Worm (Caenorhabditis elegans) whole organism, young adult: Measurements from ENCODE around the gene F38A6.4.

Source experiments
- B0336.3 ChIP-seq: fragments of 200-800 bp; sonication (Bioruptor generic); IDR thresholded peaks from 2 replicates; pipeline ENCODE4 v1.3.6; 2022; ENCODE audit warnings: missing genetic modification characterization, missing compliant biosample characterization
- dpff-1 ChIP-seq: sonication (generic microtip); optimal IDR thresholded peaks from 2 replicates; lab custom pipeline; 2017; ENCODE audit warnings: mild to moderate bottlenecking, missing genetic modification characterization, missing compliant biosample characterization
- let-526 ChIP-seq: fragments of 200-800 bp; sonication (Bioruptor generic); IDR thresholded peaks from 2 replicates; pipeline ENCODE4 v1.3.6; 2022; ENCODE audit warnings: missing genetic modification reagents, missing genetic modification characterization, missing compliant biosample characterization
- madf-6 ChIP-seq: fragments of 200-800 bp; sonication (Bioruptor generic); IDR thresholded peaks from 2 replicates; pipeline ENCODE4 v1.3.6; 2022; ENCODE audit warnings: missing genetic modification reagents, missing genetic modification characterization, missing compliant biosample characterization
- mcd-1 ChIP-seq: fragments of 200-800 bp; sonication (Bioruptor generic); IDR thresholded peaks from 2 replicates; pipeline ENCODE4 v1.3.6; 2022; ENCODE audit warnings: missing genetic modification reagents, missing genetic modification characterization, missing compliant biosample characterization
- rec-8 ChIP-seq, 2 experiments: sonication (generic microtip); optimal IDR thresholded peaks; 2 replicates each; lab custom pipeline; 2016; ENCODE audit warnings: mild to moderate bottlenecking in 2 of 2, missing genetic modification characterization in 2 of 2, missing genetic modification reagents in 2 of 2, missing genotype in 2 of 2, missing biosample characterization in 1 of 2, missing compliant biosample characterization in 1 of 2, moderate library complexity in 1 of 2
- ztf-3 ChIP-seq: fragments of 200-800 bp; sonication (Bioruptor generic); optimal IDR thresholded peaks from 2 replicates; lab custom pipeline; 2018; ENCODE audit warnings: mild to moderate bottlenecking, missing genetic modification characterization, missing compliant biosample characterization

The F38A6.4 gene

DNA sequence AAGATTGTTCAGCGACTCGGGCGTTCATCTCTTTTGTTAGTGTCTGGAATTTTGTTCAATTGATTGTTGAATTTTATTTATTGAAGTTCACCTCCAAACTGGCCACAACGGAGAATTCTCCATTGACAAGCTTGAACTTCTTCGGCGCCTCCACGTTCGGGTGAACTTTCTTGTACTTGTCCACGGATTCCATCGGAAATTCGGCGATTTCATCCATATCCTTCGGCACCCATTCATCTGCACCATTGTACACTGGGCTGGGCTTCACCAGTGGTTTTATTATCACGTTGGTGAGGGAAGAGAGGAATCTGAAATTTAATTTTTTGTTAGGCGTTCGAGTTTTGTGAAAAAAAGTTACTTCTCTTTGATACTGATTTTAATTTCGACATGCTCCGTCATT lies 47.7 kb downstream of the F38A6.4 start:
- TF ChIP-seq B0336.3 (no peak), mcd-1 (no peak), let-526 (GFP tag; lab: Robert Waterston, UW) (no peak), rec-8 (tag; optimal IDR thresholded peaks at IDR 0.05; lab: Kevin White, UChicago) (no peak), dpff-1 (tag; lab: Kevin White, UChicago) (no peak), ztf-3 (GFP tag; lab: Kevin White, UChicago) (no peak), madf-6 (no peak)
